Fruit fly (Drosophila melanogaster) whole organism, prepupa: ENCODE measurements around the gene Rint1.

Source experiments
- Blimp-1 ChIP-seq: fragments of 200-800 bp; sonication (Bioruptor generic); optimal IDR thresholded peaks from 3 replicates; lab custom pipeline; 2017; ENCODE audit warnings: missing biosample characterization, missing genetic modification characterization, mild to moderate bottlenecking, moderate library complexity, missing genetic modification reagents
- CG10631 ChIP-seq: fragments of 200-800 bp; sonication (Bioruptor generic); optimal IDR thresholded peaks from 2 replicates; lab custom pipeline; 2016; ENCODE audit warnings: missing biosample characterization, missing genetic modification characterization
- CG10669 ChIP-seq: fragments of 200-800 bp; sonication (Bioruptor generic); optimal IDR thresholded peaks from 3 replicates; lab custom pipeline; 2018; ENCODE audit warnings: missing biosample characterization, mild to moderate bottlenecking, missing genetic modification characterization, moderate library complexity
- CG11294 ChIP-seq: fragments of 200-800 bp; sonication (Bioruptor generic); IDR thresholded peaks from 2 replicates; pipeline ENCODE4 v1.3.6; 2022; ENCODE audit warnings: missing biosample characterization, missing genetic modification characterization
- CG11902 ChIP-seq: fragments of 200-800 bp; sonication (Bioruptor generic); optimal IDR thresholded peaks from 3 replicates; lab custom pipeline; 2016; ENCODE audit warnings: missing biosample characterization, missing genetic modification characterization
- CG1621 ChIP-seq: fragments of 200-800 bp; sonication (Bioruptor generic); optimal IDR thresholded peaks from 3 replicates; lab custom pipeline; 2018; ENCODE audit warnings: missing biosample characterization, mild to moderate bottlenecking, missing genetic modification characterization
- CG16779 ChIP-seq: fragments of 200-800 bp; sonication (Bioruptor generic); optimal IDR thresholded peaks from 3 replicates; lab custom pipeline; 2017; ENCODE audit warnings: missing biosample characterization, mild to moderate bottlenecking, missing genetic modification characterization
- CG3032 ChIP-seq: fragments of 200-800 bp; optimal IDR thresholded peaks from 2 replicates; lab custom pipeline; 2019; ENCODE audit warnings: missing biosample characterization, mild to moderate bottlenecking, missing genetic modification characterization, moderate library complexity
- CG31627 ChIP-seq: fragments of 200-800 bp; sonication (Bioruptor generic); optimal IDR thresholded peaks from 3 replicates; lab custom pipeline; 2016; ENCODE audit warnings: missing biosample characterization, missing genetic modification characterization
- CG32006 ChIP-seq: fragments of 200-800 bp; sonication (Bioruptor generic); optimal IDR thresholded peaks from 3 replicates; lab custom pipeline; 2017; ENCODE audit warnings: missing biosample characterization, mild to moderate bottlenecking, missing genetic modification characterization
- CG34406 ChIP-seq: fragments of 200-800 bp; sonication (Bioruptor generic); optimal IDR thresholded peaks from 3 replicates; lab custom pipeline; 2016; ENCODE audit warnings: missing biosample characterization, missing genetic modification characterization
- CG3919 ChIP-seq: fragments of 200-800 bp; sonication (Bioruptor generic); optimal IDR thresholded peaks from 3 replicates; lab custom pipeline; 2016; ENCODE audit warnings: missing biosample characterization, missing genetic modification characterization
- CG6163 ChIP-seq: fragments of 200-800 bp; sonication (Bioruptor generic); IDR thresholded peaks from 3 replicates; pipeline ENCODE4 v1.3.6; 2022; ENCODE audit warnings: missing biosample characterization, missing genetic modification characterization
- CG6276 ChIP-seq: fragments of 200-800 bp; sonication (Bioruptor generic); optimal IDR thresholded peaks from 2 replicates; lab custom pipeline; 2017; ENCODE audit warnings: missing biosample characterization, mild to moderate bottlenecking, missing genetic modification characterization
- CG6792 ChIP-seq: fragments of 200-800 bp; sonication (Bioruptor generic); optimal IDR thresholded peaks from 3 replicates; lab custom pipeline; 2016; ENCODE audit warnings: missing biosample characterization, missing genetic modification characterization
- CG6808 ChIP-seq: fragments of 200-800 bp; sonication (Bioruptor generic); optimal IDR thresholded peaks from 3 replicates; lab custom pipeline; 2017; ENCODE audit warnings: missing biosample characterization, missing genetic modification characterization, mild to moderate bottlenecking, moderate library complexity, missing genetic modification reagents
- CG6854 ChIP-seq: fragments of 200-800 bp; sonication (Bioruptor generic); optimal IDR thresholded peaks from 2 replicates; lab custom pipeline; 2017; ENCODE audit warnings: missing biosample characterization, mild to moderate bottlenecking, missing genetic modification characterization
- CG7368 ChIP-seq: fragments of 200-800 bp; sonication (Bioruptor generic); optimal IDR thresholded peaks from 3 replicates; lab custom pipeline; 2016; ENCODE audit warnings: missing biosample characterization, missing genetic modification characterization
- CG8119 ChIP-seq: fragments of 200-800 bp; sonication (Bioruptor generic); IDR thresholded peaks from 3 replicates; pipeline ENCODE4 v1.3.6; 2022; ENCODE audit warnings: missing biosample characterization, missing genetic modification characterization
- CG8319 ChIP-seq: fragments of 200-800 bp; sonication (Bioruptor generic); optimal IDR thresholded peaks from 3 replicates; lab custom pipeline; 2016; ENCODE audit warnings: missing biosample characterization, missing genetic modification characterization
- CG8632 ChIP-seq: fragments of 200-800 bp; sonication (Bioruptor generic); optimal IDR thresholded peaks from 3 replicates; lab custom pipeline; 2016; ENCODE audit warnings: missing biosample characterization, missing genetic modification characterization
- Eip75B ChIP-seq: fragments of 200-800 bp; sonication (Bioruptor generic); optimal IDR thresholded peaks from 3 replicates; lab custom pipeline; 2016; ENCODE audit warnings: missing biosample characterization, missing genetic modification characterization
- Eip78C ChIP-seq: fragments of 200-800 bp; sonication (Bioruptor generic); peaks from one replicate; lab custom pipeline; 2016; ENCODE audit warnings: missing biosample characterization, missing genetic modification characterization
- Eip93F ChIP-seq: fragments of 200-800 bp; sonication (Bioruptor generic); optimal IDR thresholded peaks from 2 replicates; lab custom pipeline; 2016; ENCODE audit warnings: missing biosample characterization, mild to moderate bottlenecking, missing genetic modification characterization
- Ets21C ChIP-seq: fragments of 200-800 bp; sonication (Bioruptor generic); optimal IDR thresholded peaks from 3 replicates; lab custom pipeline; 2016; ENCODE audit warnings: missing biosample characterization, missing genetic modification characterization
- Ets96B ChIP-seq: fragments of 200-800 bp; optimal IDR thresholded peaks from 2 replicates; lab custom pipeline; 2019; ENCODE audit warnings: missing biosample characterization, mild to moderate bottlenecking, missing genetic modification characterization, moderate library complexity
- Gug ChIP-seq: fragments of 200-800 bp; sonication (Bioruptor generic); IDR thresholded peaks from 2 replicates; pipeline ENCODE4 v1.3.6; 2022; ENCODE audit warnings: missing biosample characterization, missing genetic modification characterization
- Hr38 ChIP-seq: sonication (Bioruptor generic); optimal IDR thresholded peaks from 2 replicates; lab custom pipeline; 2016; ENCODE audit warnings: missing biosample characterization, missing genetic modification characterization
- Lpt ChIP-seq: fragments of 200-800 bp; sonication (Bioruptor generic); optimal IDR thresholded peaks from 3 replicates; lab custom pipeline; 2016; ENCODE audit warnings: missing biosample characterization, missing genetic modification characterization
- Met ChIP-seq: fragments of 200-800 bp; sonication (Bioruptor generic); optimal IDR thresholded peaks from 3 replicates; lab custom pipeline; 2016; ENCODE audit warnings: missing biosample characterization, missing genetic modification characterization
- OdsH ChIP-seq: fragments of 200-800 bp; sonication (Bioruptor generic); optimal IDR thresholded peaks from 3 replicates; lab custom pipeline; 2016; ENCODE audit warnings: missing biosample characterization, missing genetic modification characterization
- Smox ChIP-seq: fragments of 200-800 bp; sonication (Bioruptor generic); optimal IDR thresholded peaks from 3 replicates; lab custom pipeline; 2016; ENCODE audit warnings: missing biosample characterization, missing genetic modification characterization
- Sox102F ChIP-seq: fragments of 200-800 bp; sonication (Bioruptor generic); optimal IDR thresholded peaks from 2 replicates; lab custom pipeline; 2016; ENCODE audit warnings: missing biosample characterization, mild to moderate bottlenecking, missing genetic modification characterization
- Sox14 ChIP-seq: fragments of 200-800 bp; sonication (Bioruptor generic); optimal IDR thresholded peaks from 3 replicates; lab custom pipeline; 2016; ENCODE audit warnings: missing biosample characterization, missing genetic modification characterization
- Sox15 ChIP-seq: fragments of 200-800 bp; sonication (Bioruptor generic); optimal IDR thresholded peaks from 3 replicates; lab custom pipeline; 2016; ENCODE audit warnings: missing biosample characterization, missing genetic modification characterization
- acj6 ChIP-seq: fragments of 200-800 bp; sonication (Bioruptor generic); optimal IDR thresholded peaks from 3 replicates; lab custom pipeline; 2016; ENCODE audit warnings: missing biosample characterization, missing genetic modification characterization
- cyc ChIP-seq: fragments of 200-800 bp; sonication (Bioruptor generic); optimal IDR thresholded peaks from 3 replicates; lab custom pipeline; 2016; ENCODE audit warnings: missing biosample characterization, missing genetic modification characterization
- dac ChIP-seq: fragments of 200-800 bp; sonication (Bioruptor generic); optimal IDR thresholded peaks from 2 replicates; lab custom pipeline; 2017; ENCODE audit warnings: missing biosample characterization, mild to moderate bottlenecking, missing genetic modification characterization
- eg ChIP-seq: fragments of 200-800 bp; sonication (Bioruptor generic); IDR thresholded peaks from 3 replicates; pipeline ENCODE4 v1.3.6; 2022; ENCODE audit warnings: missing biosample characterization, missing genetic modification characterization
- esn ChIP-seq: fragments of 200-800 bp; sonication (Bioruptor generic); optimal IDR thresholded peaks from 2 replicates; lab custom pipeline; 2016; ENCODE audit warnings: missing biosample characterization, mild to moderate bottlenecking, missing genetic modification characterization, moderate library complexity
- fd59A ChIP-seq: fragments of 200-800 bp; sonication (Bioruptor generic); optimal IDR thresholded peaks from 2 replicates; lab custom pipeline; 2017; ENCODE audit warnings: missing biosample characterization, mild to moderate bottlenecking, missing genetic modification characterization, missing genetic modification reagents
- fd85E ChIP-seq: fragments of 200-800 bp; sonication (Bioruptor generic); optimal IDR thresholded peaks from 3 replicates; lab custom pipeline; 2016; ENCODE audit warnings: missing biosample characterization, missing genetic modification characterization
- net ChIP-seq: fragments of 200-800 bp; sonication (Bioruptor generic); optimal IDR thresholded peaks from 3 replicates; lab custom pipeline; 2016; ENCODE audit warnings: missing biosample characterization, missing genetic modification characterization
- pdm3 ChIP-seq: fragments of 200-800 bp; sonication (Bioruptor generic); optimal IDR thresholded peaks from 3 replicates; lab custom pipeline; 2016; ENCODE audit warnings: missing biosample characterization, missing genetic modification characterization
- salr ChIP-seq, 2 experiments: fragments of 200-800 bp; sonication (Bioruptor generic); optimal IDR thresholded peaks; 3 replicates each; lab custom pipeline; 2016 to 2018; ENCODE audit warnings: missing biosample characterization in 2 of 2, missing genetic modification characterization in 2 of 2, mild to moderate bottlenecking in 1 of 2
- spab ChIP-seq: fragments of 200-800 bp; sonication (Bioruptor generic); optimal IDR thresholded peaks from 2 replicates; lab custom pipeline; 2017; ENCODE audit warnings: missing biosample characterization, mild to moderate bottlenecking, missing genetic modification characterization, missing genetic modification reagents
- ss ChIP-seq, 2 experiments: fragments of 200-800 bp; sonication (Bioruptor generic); optimal IDR thresholded peaks; 2 replicates in 1 of 2; 3 replicates in 1 of 2; lab custom pipeline; 2017 to 2018; ENCODE audit warnings: mild to moderate bottlenecking in 2 of 2, missing biosample characterization in 2 of 2, missing genetic modification characterization in 2 of 2, moderate library complexity in 1 of 2
- topi ChIP-seq: fragments of 200-800 bp; sonication (Bioruptor generic); optimal IDR thresholded peaks from 3 replicates; lab custom pipeline; 2016; ENCODE audit warnings: missing biosample characterization, missing genetic modification characterization
- vri ChIP-seq: fragments of 200-800 bp; sonication (Bioruptor generic); optimal IDR thresholded peaks from 3 replicates; lab custom pipeline; 2016; ENCODE audit warnings: missing biosample characterization, mild to moderate bottlenecking, missing genetic modification characterization

Gene Rint1

DNA sequence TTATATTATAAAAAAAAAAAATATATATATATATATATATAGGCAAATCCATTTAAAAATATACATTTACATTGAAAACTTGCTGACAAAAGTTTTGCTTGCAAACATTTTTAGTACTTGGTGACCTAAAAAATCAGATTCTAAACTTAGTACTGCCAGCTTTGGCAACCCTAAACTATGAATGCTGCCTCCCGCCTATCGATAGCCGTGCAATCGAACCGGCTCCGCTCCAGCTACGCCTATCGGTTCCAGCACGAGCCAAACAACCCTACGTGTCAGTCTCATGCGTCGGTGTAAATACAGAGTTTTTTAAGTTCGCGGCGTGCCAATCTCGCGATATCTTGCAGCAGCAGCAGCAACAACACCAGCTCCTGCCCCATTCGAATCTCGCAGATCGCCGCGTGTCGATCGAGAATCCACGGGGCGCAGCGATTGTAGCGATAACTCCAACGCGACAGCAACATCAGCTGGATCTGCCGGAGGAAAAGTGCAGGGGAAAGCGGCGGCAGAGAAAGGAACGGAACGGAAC lies 37.0 kb downstream of the Rint1 start, which contains the start of gene Sec63 (continued):
- no peak for TF ChIP-seq CG6276 (GFP tag; lab: Kevin White, UChicago)
- no peak for TF ChIP-seq Met (GFP tag; lab: Kevin White, UChicago)
- TF ChIP-seq Eip93F = peak; percentile 55
- TF ChIP-seq pdm3 = no peak
- no peak for TF ChIP-seq fd85E
- TF ChIP-seq Gug (GFP tag; lab: Robert Waterston, UW) = no peak
- peak; percentile 43 for TF ChIP-seq CG32006 (GFP tag; lab: Kevin White, UChicago)
- no peak for TF ChIP-seq Sox15 (GFP tag; lab: Kevin White, UChicago)

DNA sequence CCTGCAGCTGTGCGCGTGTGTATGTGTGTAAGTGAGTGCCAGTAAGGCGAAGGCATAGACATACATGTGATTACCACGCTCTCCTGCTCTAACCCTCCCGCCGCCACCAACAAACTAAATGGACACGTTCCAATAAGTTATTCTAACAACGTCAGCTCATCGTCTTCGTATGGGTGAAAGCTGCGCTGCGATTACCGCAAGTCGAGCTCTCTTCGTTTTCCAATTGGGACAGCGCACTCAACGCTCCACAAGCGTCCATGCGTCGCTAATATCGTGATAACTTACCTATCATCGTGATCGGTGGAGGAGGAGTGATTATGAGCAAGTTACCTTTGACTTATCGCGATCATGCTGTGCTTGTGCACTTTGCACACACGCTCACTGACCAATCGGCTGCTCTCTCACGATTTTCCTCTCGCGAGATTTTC lies 37.7 kb downstream of the Rint1 start:
- TF ChIP-seq Blimp-1 = no peak
- TF ChIP-seq salr (GFP tag; optimal IDR thresholded peaks at IDR 0.05; lab: Kevin White, UChicago) = no peak
- no peak for TF ChIP-seq Smox (GFP tag; lab: Kevin White, UChicago)
- TF ChIP-seq Sox14 (GFP tag; lab: Kevin White, UChicago) = no peak
- TF ChIP-seq CG8632 (GFP tag; lab: Kevin White, UChicago) = no peak
- no peak for TF ChIP-seq pdm3
- TF ChIP-seq CG6276 (GFP tag; lab: Kevin White, UChicago) = peak; percentile 62
- peak; percentile 23 to 47 for TF ChIP-seq ss (GFP tag; optimal IDR thresholded peaks at IDR 0.05; lab: Kevin White, UChicago)
- TF ChIP-seq Lpt (GFP tag; lab: Kevin White, UChicago) = peak; percentile 19
- no peak for TF ChIP-seq CG6792 (GFP tag; lab: Kevin White, UChicago)
- TF ChIP-seq CG16779 (tag; lab: Kevin White, UChicago) = peak; percentile 52
- TF ChIP-seq CG6163 = no peak; the same call in 1 of the 3 replicates
- TF ChIP-seq fd59A (GFP tag; lab: Kevin White, UChicago) = no peak
- no peak for TF ChIP-seq Ets96B (tag; lab: Kevin White, UChicago)
- TF ChIP-seq CG10669 (GFP tag; lab: Kevin White, UChicago) = peak; percentile 21
- no peak for TF ChIP-seq Eip75B (GFP tag; lab: Kevin White, UChicago)
- TF ChIP-seq CG34406 (GFP tag; lab: Kevin White, UChicago) = peak; percentile 5
- TF ChIP-seq eg (GFP tag; lab: Robert Waterston, UW) = peak; percentile 74; the same call in 2 of the 3 replicates
- no peak for TF ChIP-seq acj6 (GFP tag; lab: Kevin White, UChicago)
- no peak for TF ChIP-seq esn (GFP tag; lab: Kevin White, UChicago)
- TF ChIP-seq Eip78C (GFP tag; lab: Kevin White, UChicago) = peak; percentile 60
- TF ChIP-seq CG3919 (GFP tag; lab: Kevin White, UChicago) = no peak
- TF ChIP-seq Sox102F = no peak
- peak; percentile 18 for TF ChIP-seq CG32006 (GFP tag; lab: Kevin White, UChicago)
- peak; percentile 35 for TF ChIP-seq net (GFP tag; lab: Kevin White, UChicago)
- TF ChIP-seq Sox15 (GFP tag; lab: Kevin White, UChicago) = no peak
- TF ChIP-seq CG31627 (GFP tag; lab: Kevin White, UChicago) = no peak
- peak; percentile 39 for TF ChIP-seq CG6854 (GFP tag; lab: Kevin White, UChicago)
- TF ChIP-seq dac = peak; percentile 0
- no peak for TF ChIP-seq CG1621 (tag; lab: Kevin White, UChicago)
- TF ChIP-seq topi = peak; percentile 23
- TF ChIP-seq CG8319 (GFP tag; lab: Kevin White, UChicago) = peak; percentile 20
- no peak for TF ChIP-seq cyc (GFP tag; lab: Kevin White, UChicago)
- no peak for TF ChIP-seq CG3032 (tag; lab: Kevin White, UChicago)
- TF ChIP-seq CG10631 (GFP tag; lab: Kevin White, UChicago) = no peak
- TF ChIP-seq Hr38 = no peak
- TF ChIP-seq CG7368 = peak; percentile 53
- TF ChIP-seq CG11902 (GFP tag; lab: Kevin White, UChicago) = no peak
- TF ChIP-seq spab = peak; percentile 28
- peak; percentile 64; the same call in 2 of the 3 replicates for TF ChIP-seq CG8119 (GFP tag; lab: Robert Waterston, UW)
- TF ChIP-seq CG11294 (GFP tag; lab: Robert Waterston, UW) = no peak
- TF ChIP-seq vri (GFP tag; lab: Kevin White, UChicago) = no peak
- TF ChIP-seq fd85E = no peak
- TF ChIP-seq CG6808 = peak; percentile 82
- TF ChIP-seq Gug (GFP tag; lab: Robert Waterston, UW) = no peak
- no peak for TF ChIP-seq OdsH (GFP tag; lab: Kevin White, UChicago)
- no peak for TF ChIP-seq Ets21C (GFP tag; lab: Kevin White, UChicago)
